Fruit fly (Drosophila melanogaster): ENCODE data around the gene Agpat1.

Agpat1 gene

dm6 chrX:12743296-12743695 lies 21.8 kb upstream of the Agpat1 start:
- TF ChIP-seq psq (optimal IDR thresholded peaks at IDR 0.05) (no peak), Sin3A (optimal IDR thresholded peaks at IDR 0.05) (no peak), insv (optimal IDR thresholded peaks at IDR 0.05) (no peak), ttk (optimal IDR thresholded peaks at IDR 0.05) (no peak), h (optimal IDR thresholded peaks at IDR 0.05) (no peak), Myc (optimal IDR thresholded peaks at IDR 0.05) (no peak)

- TF ChIP-seq Sin3A (optimal IDR thresholded peaks at IDR 0.05) (no peak), insv (optimal IDR thresholded peaks at IDR 0.05) (no peak), h (optimal IDR thresholded peaks at IDR 0.05) (no peak), Myc (optimal IDR thresholded peaks at IDR 0.05) (no peak), ttk (optimal IDR thresholded peaks at IDR 0.05) (no peak), psq (optimal IDR thresholded peaks at IDR 0.05) (no peak)
Observed at dm6 chrX:12744026-12744688, 20.9 kb upstream of the Agpat1 start, which contains the start of gene CG4004. Gene CG4004 (plus strand): TSS chrX:12744212.

- no peak for TF ChIP-seq insv (optimal IDR thresholded peaks at IDR 0.05)
- no peak for TF ChIP-seq Myc (optimal IDR thresholded peaks at IDR 0.05)
- no peak for TF ChIP-seq ttk (optimal IDR thresholded peaks at IDR 0.05)
- TF ChIP-seq h (optimal IDR thresholded peaks at IDR 0.05): no peak
- no peak for TF ChIP-seq psq (optimal IDR thresholded peaks at IDR 0.05)
- TF ChIP-seq Sin3A (optimal IDR thresholded peaks at IDR 0.05): no peak
Observed at dm6 chrX:12745117-12745516, 19.9 kb upstream of the Agpat1 start.

- no peak for TF ChIP-seq ttk (optimal IDR thresholded peaks at IDR 0.05)
- TF ChIP-seq Sin3A (optimal IDR thresholded peaks at IDR 0.05): no peak
- no peak for TF ChIP-seq h (optimal IDR thresholded peaks at IDR 0.05)
- TF ChIP-seq insv (optimal IDR thresholded peaks at IDR 0.05): no peak
- TF ChIP-seq psq (optimal IDR thresholded peaks at IDR 0.05): no peak
- no peak for TF ChIP-seq Myc (optimal IDR thresholded peaks at IDR 0.05)
Observed at dm6 chrX:12747746-12748710, 17.0 kb upstream of the Agpat1 start.

- TF ChIP-seq psq (optimal IDR thresholded peaks at IDR 0.05): no peak
- no peak for TF ChIP-seq Myc (optimal IDR thresholded peaks at IDR 0.05)
- TF ChIP-seq ttk (optimal IDR thresholded peaks at IDR 0.05): no peak
- no peak for TF ChIP-seq Sin3A (optimal IDR thresholded peaks at IDR 0.05)
- no peak for TF ChIP-seq insv (optimal IDR thresholded peaks at IDR 0.05)
- no peak for TF ChIP-seq h (optimal IDR thresholded peaks at IDR 0.05)
Observed at dm6 chrX:12748967-12749366, 16.1 kb upstream of the Agpat1 start.

dm6 chrX:12749891-12750581 lies 15.0 kb upstream of the Agpat1 start:
- TF ChIP-seq insv (optimal IDR thresholded peaks at IDR 0.05) (no peak), psq (optimal IDR thresholded peaks at IDR 0.05) (no peak), ttk (optimal IDR thresholded peaks at IDR 0.05) (no peak), Myc (optimal IDR thresholded peaks at IDR 0.05) (no peak), Sin3A (optimal IDR thresholded peaks at IDR 0.05) (no peak)

DNA sequence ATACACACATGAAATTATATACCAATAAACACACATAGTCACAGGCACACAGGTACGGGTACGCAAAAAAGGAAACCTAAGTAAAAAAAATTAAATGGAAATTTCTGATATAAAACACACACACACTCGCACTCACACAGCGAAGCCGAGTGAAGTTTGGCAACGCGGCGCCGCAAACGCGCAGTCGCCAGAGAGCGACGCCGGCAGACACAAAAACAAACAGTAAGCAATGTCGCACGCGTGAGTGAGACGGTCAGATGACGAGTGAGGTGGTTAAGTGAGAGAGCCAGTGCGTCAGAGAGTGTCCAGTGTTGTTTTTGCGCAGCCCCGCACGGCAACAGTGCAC lies 14.5 kb upstream of the Agpat1 start:
- TF ChIP-seq insv (optimal IDR thresholded peaks at IDR 0.05) (no peak), psq (optimal IDR thresholded peaks at IDR 0.05) (no peak), h (optimal IDR thresholded peaks at IDR 0.05) (no peak), Sin3A (optimal IDR thresholded peaks at IDR 0.05) (no peak), Myc (optimal IDR thresholded peaks at IDR 0.05) (no peak), ttk (optimal IDR thresholded peaks at IDR 0.05) (no peak)

DNA sequence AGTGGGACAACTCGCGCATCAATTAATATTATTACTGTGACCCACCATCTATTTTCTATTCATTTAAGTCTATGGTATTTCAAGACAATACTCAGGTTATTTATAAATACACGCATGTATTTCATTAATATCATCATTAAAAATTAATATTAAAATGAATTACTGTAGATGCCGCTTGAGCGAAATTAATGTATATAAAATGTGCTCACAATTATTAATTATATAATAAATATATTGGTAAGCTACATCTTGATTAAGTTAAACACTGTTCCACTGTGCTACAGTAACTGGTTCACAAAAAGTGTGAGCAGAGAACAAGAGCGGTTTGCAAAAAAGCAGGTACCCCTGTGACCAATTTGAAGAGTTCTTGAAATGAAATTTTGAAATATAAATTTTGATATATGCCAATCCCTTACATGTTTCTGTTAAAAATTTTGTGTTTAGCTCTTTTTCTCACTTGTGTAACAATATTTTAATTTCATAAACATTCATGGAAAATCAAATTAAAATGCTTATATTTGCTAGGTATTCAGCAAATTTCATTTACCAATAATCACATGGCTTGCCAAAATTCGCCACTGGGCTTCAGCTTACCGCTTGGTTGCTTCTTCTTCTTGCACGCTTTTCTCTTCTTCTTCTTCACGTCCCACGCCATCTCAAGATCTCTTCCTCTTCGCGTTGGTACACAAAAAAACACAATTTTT lies 14.0 kb upstream of the Agpat1 start:
- TF ChIP-seq ttk (optimal IDR thresholded peaks at IDR 0.05): no peak
- TF ChIP-seq psq (optimal IDR thresholded peaks at IDR 0.05): peak; percentile 72

DNA sequence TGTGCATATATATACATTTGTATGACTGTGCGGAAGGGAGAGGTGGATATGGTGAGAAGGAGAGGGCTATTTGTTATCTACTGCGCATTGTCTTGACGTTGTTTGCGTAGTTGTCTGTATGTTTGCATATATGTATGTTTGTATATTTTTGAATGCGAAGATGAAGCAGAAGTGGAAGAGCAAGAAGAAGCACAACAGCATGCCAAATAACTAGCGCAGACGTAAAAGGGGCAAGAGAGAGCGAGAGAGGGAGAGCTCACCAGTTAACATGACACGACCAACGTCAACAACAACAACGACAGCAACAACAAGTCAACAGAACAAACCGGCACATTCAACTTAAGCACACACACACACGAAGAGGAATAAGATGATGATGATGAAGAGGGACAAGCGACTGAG lies 13.3 kb upstream of the Agpat1 start:
- peak; percentile 67 for TF ChIP-seq psq (optimal IDR thresholded peaks at IDR 0.05)
- TF ChIP-seq h (optimal IDR thresholded peaks at IDR 0.05): no peak
- TF ChIP-seq Myc (optimal IDR thresholded peaks at IDR 0.05): no peak

DNA sequence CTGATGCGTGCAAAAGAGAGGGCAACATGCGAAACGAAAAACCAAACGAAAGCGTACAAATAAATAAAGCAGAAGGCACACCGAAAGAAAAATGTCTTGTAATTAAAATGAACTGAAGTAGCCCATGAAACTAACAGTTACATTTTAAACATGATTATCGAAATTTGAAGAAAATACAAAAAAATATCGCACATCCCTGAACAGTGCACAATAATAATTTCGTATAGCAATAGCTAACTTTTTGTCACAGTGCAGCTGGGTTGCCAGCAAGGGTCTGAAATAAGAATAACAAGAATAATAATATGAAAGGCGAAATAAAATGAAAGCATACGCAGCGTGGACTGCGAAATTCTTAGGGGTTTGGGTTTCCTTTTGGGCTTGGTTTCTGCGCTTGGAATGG lies 12.9 kb upstream of the Agpat1 start:
- TF ChIP-seq psq (optimal IDR thresholded peaks at IDR 0.05): peak; percentile 72
- TF ChIP-seq insv (optimal IDR thresholded peaks at IDR 0.05): no peak

DNA sequence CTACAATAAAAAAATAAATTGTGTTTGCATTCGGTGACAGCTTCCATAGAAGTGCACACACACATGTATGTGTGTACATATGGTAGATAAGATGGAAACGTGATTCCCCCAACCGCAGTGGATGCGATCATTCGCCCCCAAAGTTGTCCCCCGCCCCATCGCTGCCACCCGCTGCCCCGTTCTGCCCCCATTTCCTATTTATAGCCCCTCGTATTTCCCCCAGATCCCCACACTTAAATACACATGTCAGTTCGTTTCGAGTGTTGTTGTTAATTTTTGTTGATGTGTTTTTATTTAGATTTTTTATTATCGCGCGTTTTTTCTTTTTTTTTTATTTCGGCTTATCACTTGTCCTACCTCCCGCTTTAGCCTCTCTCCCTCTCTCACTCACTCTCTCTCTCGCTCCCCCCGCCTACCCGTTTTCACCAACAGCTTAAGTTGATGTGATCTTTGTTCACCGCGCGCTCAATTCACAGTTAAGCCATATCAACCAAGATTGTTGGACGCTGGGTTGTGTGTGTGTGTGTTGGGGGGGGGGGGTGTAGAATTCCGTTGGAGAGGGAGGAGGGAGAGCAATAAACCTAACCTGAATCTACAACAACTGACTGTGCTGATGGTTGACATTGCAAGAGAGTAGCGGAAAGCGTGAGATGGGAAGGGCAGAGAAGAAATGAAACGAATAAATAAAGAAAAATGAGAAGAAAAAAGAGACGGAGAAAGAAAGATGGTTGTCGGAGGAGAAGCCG lies 11.3 kb upstream of the Agpat1 start:
- TF ChIP-seq h (optimal IDR thresholded peaks at IDR 0.05) (peak; percentile 53), Sin3A (optimal IDR thresholded peaks at IDR 0.05) (no peak), insv (optimal IDR thresholded peaks at IDR 0.05) (peak; percentile 55), psq (optimal IDR thresholded peaks at IDR 0.05) (peak; percentile 96)

Data from Kc167 (cell line).